Fruit fly (Drosophila melanogaster): ENCODE data around the gene Aven.
A peak's percentile ranks its signal among the peaks of the same experiment; 100 is the strongest.

The Aven gene

DNA sequence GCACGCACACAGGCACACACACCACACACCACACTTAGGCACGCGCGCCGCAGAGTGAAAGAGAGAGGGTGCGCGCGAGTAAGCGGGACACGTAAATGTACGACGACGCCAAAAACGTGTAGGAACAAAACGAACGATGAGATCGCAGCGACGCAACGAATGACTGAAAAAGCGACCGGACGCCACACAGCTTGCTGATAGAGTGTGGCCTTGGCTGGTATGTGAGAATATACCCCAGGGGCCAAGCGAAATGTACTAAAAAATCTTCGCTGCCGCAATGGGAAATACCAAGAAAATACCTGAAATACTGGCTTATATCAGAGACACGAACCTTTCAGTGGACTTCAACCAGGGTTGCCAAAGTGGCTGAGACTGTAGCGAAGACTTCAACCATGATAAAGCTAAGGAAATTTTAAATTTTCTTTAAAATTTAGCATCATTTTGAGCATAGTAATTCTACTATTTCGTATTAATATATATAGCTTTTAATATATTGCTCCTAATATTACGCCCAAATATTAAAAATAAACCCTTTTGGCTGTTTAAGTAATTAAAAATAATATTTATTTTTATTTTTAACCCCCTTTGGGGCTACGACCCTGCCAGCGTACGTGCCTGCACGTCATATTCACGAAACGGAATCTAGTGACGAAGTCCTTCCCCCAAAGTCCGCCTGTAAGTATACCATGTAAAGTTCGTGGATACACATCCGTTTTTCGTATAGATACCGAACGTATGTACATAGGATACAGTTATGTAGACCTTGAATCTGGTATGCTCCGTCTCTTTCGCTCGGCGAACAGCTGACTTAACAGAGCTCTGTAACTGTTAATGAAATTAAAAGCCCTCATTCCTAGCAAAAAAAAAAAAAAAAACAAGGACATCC lies 46.2 kb downstream of the Aven start, which contains the start of gene Pits (continued):
- TF ChIP-seq odd (GFP tag; optimal IDR thresholded peaks at IDR 0.05) (peak; percentile 30), lilli (GFP tag; optimal IDR thresholded peaks at IDR 0.05) (peak; percentile 30), danr (GFP tag; IDR thresholded peaks at IDR 0.05) (no peak), Fer1 (GFP tag; optimal IDR thresholded peaks at IDR 0.05) (peak; percentile 63), Rfx (GFP tag; IDR thresholded peaks at IDR 0.05) (peak; percentile 51), CG15514 (GFP tag; optimal IDR thresholded peaks at IDR 0.05) (peak; percentile 79), CG11456 (GFP tag; IDR thresholded peaks at IDR 0.05) (peak; percentile 67; the same call in 2 of the 3 replicates), CG10565 (GFP tag; optimal IDR thresholded peaks at IDR 0.05) (peak; percentile 18), CG2202 (tag; optimal IDR thresholded peaks at IDR 0.05) (no peak), Aef1 (GFP tag; IDR thresholded peaks at IDR 0.05) (no peak; the same call in 2 of the 3 replicates), stc (GFP tag; IDR thresholded peaks at IDR 0.05) (no peak; the same call in 1 of the 2 replicates), repo (GFP tag; optimal IDR thresholded peaks at IDR 0.05) (peak; percentile 17), Atf-2 (GFP tag; optimal IDR thresholded peaks at IDR 0.05) (peak; percentile 12), caup (GFP tag; optimal IDR thresholded peaks at IDR 0.05; ENCODE audit: severe bottlenecking) (peak; percentile 75), nerfin-2 (GFP tag; IDR thresholded peaks at IDR 0.05; ENCODE audit: partially characterized antibody) (no peak), corto (GFP tag; optimal IDR thresholded peaks at IDR 0.05) (no peak), CG13775 (GFP tag; optimal IDR thresholded peaks at IDR 0.05) (peak; percentile 34), Sin3A (optimal IDR thresholded peaks at IDR 0.05) (peak; percentile 67), CG14050 (GFP tag; IDR thresholded peaks at IDR 0.05) (no peak), hb (GFP tag; IDR thresholded peaks at IDR 0.05; ENCODE audit: partially characterized antibody) (no peak), pum (GFP tag; optimal IDR thresholded peaks at IDR 0.05) (no peak), Fer2 (tag; optimal IDR thresholded peaks at IDR 0.05) (no peak), CkIIα-i1 (GFP tag; IDR thresholded peaks at IDR 0.05) (no peak), CoRest (tag; optimal IDR thresholded peaks at IDR 0.05) (peak; percentile 69), CG12659 (GFP tag; optimal IDR thresholded peaks at IDR 0.05) (peak; percentile 86), zf30C (GFP tag; optimal IDR thresholded peaks at IDR 0.05) (peak; percentile 31), ftz-f1 (GFP tag; optimal IDR thresholded peaks at IDR 0.05) (peak; percentile 91), CG3281 (GFP tag; optimal IDR thresholded peaks at IDR 0.05) (peak; percentile 2), crc (GFP tag; optimal IDR thresholded peaks at IDR 0.05) (no peak), Stat92E (GFP tag; optimal IDR thresholded peaks at IDR 0.05) (peak in 1 of 3 experiments; percentile 87), da (GFP tag; optimal IDR thresholded peaks at IDR 0.05) (no peak), gcm2 (GFP tag; optimal IDR thresholded peaks at IDR 0.05) (peak; percentile 14), ind (GFP tag; optimal IDR thresholded peaks at IDR 0.05) (no peak), Tbp (GFP tag; optimal IDR thresholded peaks at IDR 0.05) (no peak), kay (GFP tag; optimal IDR thresholded peaks at IDR 0.05) (no peak), H2.0 (GFP tag; IDR thresholded peaks at IDR 0.05) (no peak), CG12219 (GFP tag; optimal IDR thresholded peaks at IDR 0.05) (peak; percentile 42), HLH4C (GFP tag; IDR thresholded peaks at IDR 0.05; ENCODE audit: partially characterized antibody) (peak; percentile 53; the same call in 1 of the 3 replicates), bigmax (GFP tag; optimal IDR thresholded peaks at IDR 0.05) (peak; percentile 52), Hmx (GFP tag; optimal IDR thresholded peaks at IDR 0.05) (no peak), CG4730 (GFP tag; IDR thresholded peaks at IDR 0.05) (0 out of 2 replicates have a peak, but pooled peaks have one; percentile 4), knrl (GFP tag; IDR thresholded peaks at IDR 0.05; ENCODE audit: partially characterized antibody) (peak; percentile 50; the same call in 1 of the 3 replicates), tx (GFP tag; optimal IDR thresholded peaks at IDR 0.05) (peak; percentile 26), chn (GFP tag; optimal IDR thresholded peaks at IDR 0.05) (peak; percentile 16), Hr78 (GFP tag; optimal IDR thresholded peaks at IDR 0.05) (no peak), pros (GFP tag; optimal IDR thresholded peaks at IDR 0.05) (peak; percentile 95), BtbVII (GFP tag; optimal IDR thresholded peaks at IDR 0.05) (peak; percentile 59), CG5245 (GFP tag; optimal IDR thresholded peaks at IDR 0.05) (no peak)
